Fruit fly (Drosophila melanogaster): ENCODE measurements around the gene sba.

The sba gene

dm6 chr3R:23859365-23859804 lies 63.4 kb downstream of the sba start (continued):
- TF ChIP-seq CG13624 (GFP tag; optimal IDR thresholded peaks at IDR 0.05) (peak; percentile 78), Gug (GFP tag; IDR thresholded peaks at IDR 0.05) (peak; percentile 48; the same call in 3 of the 4 replicates), cas (GFP tag; IDR thresholded peaks at IDR 0.05) (peak; percentile 46; the same call in 1 of the 2 replicates), CG14014 (GFP tag; IDR thresholded peaks at IDR 0.05) (peak; percentile 73; the same call in 1 of the 2 replicates), onecut (GFP tag; IDR thresholded peaks at IDR 0.05) (peak; percentile 60), trh (GFP tag; optimal IDR thresholded peaks at IDR 0.05) (peak; percentile 34), Hsf (GFP tag; optimal IDR thresholded peaks at IDR 0.05) (peak; percentile 24), CG8089 (GFP tag; optimal IDR thresholded peaks at IDR 0.05) (peak; percentile 62), Ssrp (tag; optimal IDR thresholded peaks at IDR 0.05) (peak; percentile 14), gsb-n (tag; optimal IDR thresholded peaks at IDR 0.05) (peak; percentile 46), sna (GFP tag; IDR thresholded peaks at IDR 0.05; ENCODE audit: partially characterized antibody) (0 out of 2 replicates have a peak, but pooled peaks have one; percentile 42), rib (GFP tag; IDR thresholded peaks at IDR 0.05) (peak; percentile 89), ranshi (GFP tag; IDR thresholded peaks at IDR 0.05) (0 out of 2 replicates have a peak, but pooled peaks have one; percentile 55), Sry-δ (GFP tag; optimal IDR thresholded peaks at IDR 0.05) (peak; percentile 42), dmrt99B (tag; optimal IDR thresholded peaks at IDR 0.05) (peak; percentile 60), CG4854 (GFP tag; optimal IDR thresholded peaks at IDR 0.05) (peak; percentile 52), Myb (GFP tag; optimal IDR thresholded peaks at IDR 0.05) (peak; percentile 31), CG4360 (GFP tag; IDR thresholded peaks at IDR 0.05) (peak; percentile 64), CG13894 (tag; optimal IDR thresholded peaks at IDR 0.05) (peak; percentile 67), pb (GFP tag; optimal IDR thresholded peaks at IDR 0.05) (peak; percentile 48), otp (GFP tag; IDR thresholded peaks at IDR 0.05) (peak; percentile 76; the same call in 2 of the 3 replicates), CG18764 (GFP tag; optimal IDR thresholded peaks at IDR 0.05) (peak; percentile 7), CG10959 (GFP tag; IDR thresholded peaks at IDR 0.05) (peak; percentile 82), H15 (GFP tag; IDR thresholded peaks at IDR 0.05) (0 out of 3 replicates have a peak, but pooled peaks have one; percentile 55), HLH3B (GFP tag; IDR thresholded peaks at IDR 0.05) (peak; percentile 64; the same call in 1 of the 2 replicates), HmgD (GFP tag; optimal IDR thresholded peaks at IDR 0.05) (peak; percentile 40), CG18476 (GFP tag; optimal IDR thresholded peaks at IDR 0.05) (peak; percentile 7), slbo (GFP tag; IDR thresholded peaks at IDR 0.05) (peak; percentile 72), sisA (GFP tag; IDR thresholded peaks at IDR 0.05) (peak; percentile 46; the same call in 1 of the 2 replicates), Hr3 (GFP tag; optimal IDR thresholded peaks at IDR 0.05) (peak; percentile 35), CG14710 (tag; optimal IDR thresholded peaks at IDR 0.05) (peak; percentile 25), Oaz (GFP tag; IDR thresholded peaks at IDR 0.05) (0 out of 2 replicates have a peak, but pooled peaks have one; percentile 4), pfk (GFP tag; optimal IDR thresholded peaks at IDR 0.05) (peak; percentile 13), MTF-1 (GFP tag; optimal IDR thresholded peaks at IDR 0.05; ENCODE audit: borderline replicate concordance) (peak; percentile 60), shn (GFP tag; optimal IDR thresholded peaks at IDR 0.05) (peak; percentile 72), CG4707 (GFP tag; optimal IDR thresholded peaks at IDR 0.05) (peak; percentile 20), CG17912 (GFP tag; optimal IDR thresholded peaks at IDR 0.05) (peak; percentile 37), CG32532 (GFP tag; IDR thresholded peaks at IDR 0.05) (peak; percentile 82), CG17385 (GFP tag; optimal IDR thresholded peaks at IDR 0.05) (peak; percentile 32), vfl (GFP tag; optimal IDR thresholded peaks at IDR 0.05) (peak; percentile 32), CG5953 (GFP tag; IDR thresholded peaks at IDR 0.05) (peak; percentile 72), CG14050 (GFP tag; IDR thresholded peaks at IDR 0.05) (peak; percentile 44; the same call in 2 of the 3 replicates), CG2712 (tag; optimal IDR thresholded peaks at IDR 0.05) (peak; percentile 44), bab2 (GFP tag; optimal IDR thresholded peaks at IDR 0.05) (peak; percentile 63), BEAF-32 (GFP tag; optimal IDR thresholded peaks at IDR 0.05) (peak; percentile 12), ap (GFP tag; IDR thresholded peaks at IDR 0.05) (peak; percentile 52), NC2α (GFP tag; optimal IDR thresholded peaks at IDR 0.05) (peak; percentile 58), CG12659 (GFP tag; optimal IDR thresholded peaks at IDR 0.05) (peak; percentile 41)

Measured in whole organism, embryonic.